Worm (Caenorhabditis elegans) whole organism, mixed stage, embryonic: ENCODE results near the gene F59B2.14.

Experiments
- ces-1 ChIP-seq: fragments of 150-350 bp; optimal IDR thresholded peaks from 2 replicates; lab custom pipeline; 2014; ENCODE audit warnings: missing biosample characterization, missing genetic modification reagents, missing genetic modification characterization
- lin-13 ChIP-seq: fragments of 150-350 bp; optimal IDR thresholded peaks from 2 replicates; lab custom pipeline; 2014; ENCODE audit warnings: missing biosample characterization, missing genetic modification characterization
- lsy-2 ChIP-seq: fragments of 150-350 bp; optimal IDR thresholded peaks from 2 replicates; lab custom pipeline; 2014; ENCODE audit warnings: missing biosample characterization, missing genetic modification characterization
- pha-4 ChIP-seq: fragments of 150-350 bp; optimal IDR thresholded peaks from 2 replicates; lab custom pipeline; 2018; ENCODE audit warnings: missing biosample characterization, missing genetic modification reagents, missing genetic modification characterization
- snpc-4 ChIP-seq: fragments of 150-350 bp; optimal IDR thresholded peaks from 2 replicates; lab custom pipeline; 2014; ENCODE audit warnings: missing biosample characterization, missing genetic modification characterization

DNA sequence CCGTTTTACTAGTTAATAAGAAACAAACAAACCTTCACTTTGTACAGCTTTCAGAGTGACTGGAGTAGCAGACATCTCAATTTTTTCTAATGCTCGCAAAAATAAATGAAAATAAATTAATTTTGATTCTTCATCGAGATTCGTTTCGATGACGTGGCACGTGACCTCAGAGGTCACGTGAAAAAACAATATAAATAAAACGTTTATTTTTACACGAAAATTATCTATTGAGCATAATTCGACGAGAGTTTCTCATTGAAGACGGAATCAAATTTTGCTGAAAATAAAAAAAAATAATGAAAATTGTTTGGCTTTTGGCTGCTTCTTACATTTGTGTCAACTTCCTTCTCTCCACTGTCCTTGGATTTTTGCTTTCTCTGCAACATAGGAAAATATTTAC, 20.5 kb downstream of the F59B2.14 start, which contains the start of gene rpn-6.2:
- TF ChIP-seq snpc-4 (tag; lab: Kevin White, UChicago) (no peak), lsy-2 (tag; lab: Kevin White, UChicago) (no peak), pha-4 (tag; lab: Kevin White, UChicago) (no peak), lin-13 (no peak), ces-1 (no peak)
